Fruit fly (Drosophila melanogaster) whole organism, embryonic: ENCODE data around the gene Mal-B2.

Experiments
- Abd-B ChIP-seq: fragments of 200-800 bp; sonication (Bioruptor generic); optimal IDR thresholded peaks from 2 replicates; lab custom pipeline; 2018; ENCODE audit warnings: missing biosample characterization, mild to moderate bottlenecking, missing genetic modification characterization, moderate library complexity
- Bgb ChIP-seq: fragments of 200-800 bp; sonication (Bioruptor generic); IDR thresholded peaks from 2 replicates; pipeline ENCODE4 v1.3.6; 2022; ENCODE audit warnings: missing biosample characterization, missing genetic modification characterization; ENCODE audit not compliant: partially characterized antibody
- CG10147 ChIP-seq: fragments of 200-800 bp; sonication (Bioruptor generic); optimal IDR thresholded peaks from 2 replicates; lab custom pipeline; 2019; ENCODE audit warnings: missing biosample characterization, mild to moderate bottlenecking, missing genetic modification characterization, moderate library complexity
- CG10209 ChIP-seq: fragments of 200-800 bp; sonication (Bioruptor generic); optimal IDR thresholded peaks from 3 replicates; lab custom pipeline; 2017; ENCODE audit warnings: missing biosample characterization, mild to moderate bottlenecking, missing genetic modification characterization, missing genetic modification reagents
- CG11723 ChIP-seq: fragments of 200-800 bp; sonication (Bioruptor generic); optimal IDR thresholded peaks from 2 replicates; lab custom pipeline; 2017; ENCODE audit warnings: missing biosample characterization, mild to moderate bottlenecking, missing genetic modification characterization
- CG12155 ChIP-seq: fragments of 200-800 bp; sonication (Bioruptor generic); optimal IDR thresholded peaks from 3 replicates; lab custom pipeline; 2016; ENCODE audit warnings: missing biosample characterization, missing genetic modification characterization
- CG12769 ChIP-seq: fragments of 200-800 bp; sonication (Bioruptor generic); optimal IDR thresholded peaks from 2 replicates; lab custom pipeline; 2019; ENCODE audit warnings: missing biosample characterization, mild to moderate bottlenecking, missing genetic modification characterization, moderate library complexity
- CG13424 ChIP-seq: fragments of 200-800 bp; sonication (Bioruptor generic); optimal IDR thresholded peaks from 2 replicates; lab custom pipeline; 2019; ENCODE audit warnings: missing biosample characterization, mild to moderate bottlenecking, missing genetic modification characterization, moderate library complexity
- CG17186 ChIP-seq: fragments of 200-800 bp; sonication (Bioruptor generic); optimal IDR thresholded peaks from 3 replicates; lab custom pipeline; 2017; ENCODE audit warnings: missing biosample characterization, missing genetic modification reagents, missing genetic modification characterization
- CG17328 ChIP-seq: fragments of 200-800 bp; sonication (Bioruptor generic); IDR thresholded peaks from 2 replicates; pipeline ENCODE4 v1.3.6; 2022; ENCODE audit warnings: missing biosample characterization, missing genetic modification characterization
- CG18262 ChIP-seq: fragments of 200-800 bp; optimal IDR thresholded peaks from 3 replicates; lab custom pipeline; 2019; ENCODE audit warnings: missing biosample characterization, mild to moderate bottlenecking, missing genetic modification characterization, moderate library complexity
- CG2116 ChIP-seq: fragments of 200-800 bp; sonication (Bioruptor generic); optimal IDR thresholded peaks from 3 replicates; lab custom pipeline; 2018; ENCODE audit warnings: missing biosample characterization, mild to moderate bottlenecking, missing genetic modification characterization
- CG2712 ChIP-seq: fragments of 200-800 bp; optimal IDR thresholded peaks from 3 replicates; lab custom pipeline; 2019; ENCODE audit warnings: missing biosample characterization, mild to moderate bottlenecking, missing genetic modification characterization, moderate library complexity
- CG30020 ChIP-seq: fragments of 200-800 bp; optimal IDR thresholded peaks from 2 replicates; lab custom pipeline; 2019; ENCODE audit warnings: missing biosample characterization, mild to moderate bottlenecking, missing genetic modification characterization, moderate library complexity
- CG3163 ChIP-seq: fragments of 200-800 bp; sonication (Bioruptor generic); optimal IDR thresholded peaks from 3 replicates; lab custom pipeline; 2016; ENCODE audit warnings: missing biosample characterization, missing genetic modification characterization
- CG5180 ChIP-seq: fragments of 200-800 bp; sonication (Bioruptor generic); optimal IDR thresholded peaks from 3 replicates; lab custom pipeline; 2017; ENCODE audit warnings: missing biosample characterization, missing genetic modification characterization, mild to moderate bottlenecking, moderate library complexity, missing genetic modification reagents
- CG8944 ChIP-seq: fragments of 200-800 bp; sonication (Bioruptor generic); optimal IDR thresholded peaks from 3 replicates; lab custom pipeline; 2016; ENCODE audit warnings: missing biosample characterization, missing genetic modification characterization
- Dll ChIP-seq: fragments of 200-800 bp; sonication (Bioruptor generic); IDR thresholded peaks from 4 replicates; pipeline ENCODE4 v1.3.6; 2022; ENCODE audit warnings: missing biosample characterization, missing genetic modification characterization; ENCODE audit not compliant: partially characterized antibody
- Dref ChIP-seq: fragments of 200-800 bp; sonication (Bioruptor generic); IDR thresholded peaks from 2 replicates; pipeline ENCODE4 v1.3.6; 2022; ENCODE audit warnings: missing biosample characterization, missing genetic modification characterization
- Ets97D ChIP-seq: fragments of 200-800 bp; sonication (Bioruptor generic); optimal IDR thresholded peaks from 3 replicates; lab custom pipeline; 2016; ENCODE audit warnings: missing biosample characterization, missing genetic modification characterization
- Fer1 ChIP-seq: fragments of 200-800 bp; sonication (Bioruptor generic); optimal IDR thresholded peaks from 2 replicates; lab custom pipeline; 2017; ENCODE audit warnings: missing biosample characterization, mild to moderate bottlenecking, missing genetic modification characterization
- Kr ChIP-seq: fragments of 200-800 bp; sonication (Bioruptor generic); optimal IDR thresholded peaks from 2 replicates; lab custom pipeline; 2017; ENCODE audit warnings: missing biosample characterization, mild to moderate bottlenecking, missing genetic modification characterization
- Lim3 ChIP-seq: fragments of 200-800 bp; sonication (Bioruptor generic); IDR thresholded peaks from 2 replicates; pipeline ENCODE4 v1.3.6; 2022; ENCODE audit warnings: missing biosample characterization, missing genetic modification characterization
- Mad ChIP-seq: fragments of 200-800 bp; sonication (Bioruptor generic); optimal IDR thresholded peaks from 2 replicates; lab custom pipeline; 2016; ENCODE audit warnings: missing biosample characterization, missing genetic modification characterization
- Mrtf ChIP-seq: fragments of 200-800 bp; sonication (Bioruptor generic); IDR thresholded peaks from 3 replicates; pipeline ENCODE4 v1.3.6; 2022; ENCODE audit warnings: missing biosample characterization, missing genetic modification characterization
- Opbp ChIP-seq: fragments of 200-800 bp; sonication (Bioruptor generic); IDR thresholded peaks from 3 replicates; pipeline ENCODE4 v1.3.6; 2022; ENCODE audit warnings: missing biosample characterization, missing genetic modification characterization; ENCODE audit not compliant: partially characterized antibody
- Spps ChIP-seq: fragments of 200-800 bp; sonication (Bioruptor generic); optimal IDR thresholded peaks from 2 replicates; lab custom pipeline; 2018; ENCODE audit warnings: missing biosample characterization, mild to moderate bottlenecking, missing genetic modification characterization
- Xbp1 ChIP-seq: fragments of 200-800 bp; sonication (Bioruptor generic); optimal IDR thresholded peaks from 3 replicates; lab custom pipeline; 2016; ENCODE audit warnings: missing biosample characterization, mild to moderate bottlenecking, missing genetic modification characterization
- Xrp1 ChIP-seq: fragments of 200-800 bp; sonication (Bioruptor generic); IDR thresholded peaks from 2 replicates; pipeline ENCODE4 v1.3.6; 2022; ENCODE audit warnings: missing biosample characterization, missing genetic modification characterization
- crp ChIP-seq, 2 experiments: fragments of 200-800 bp; sonication (Bioruptor generic); optimal IDR thresholded peaks; 2 replicates in 1 of 2; 3 replicates in 1 of 2; lab custom pipeline; 2017; ENCODE audit warnings: missing biosample characterization in 2 of 2, missing genetic modification characterization in 2 of 2, mild to moderate bottlenecking in 1 of 2, moderate library complexity in 1 of 2
- dan ChIP-seq: fragments of 200-800 bp; sonication (Bioruptor generic); IDR thresholded peaks from 2 replicates; pipeline ENCODE4 v1.3.6; 2022; ENCODE audit warnings: missing biosample characterization, missing genetic modification characterization
- dimm ChIP-seq: fragments of 200-800 bp; sonication (Bioruptor generic); IDR thresholded peaks from 2 replicates; pipeline ENCODE4 v1.3.6; 2022; ENCODE audit warnings: missing biosample characterization, missing genetic modification characterization
- ftz-f1 ChIP-seq: fragments of 200-800 bp; sonication (Bioruptor generic); optimal IDR thresholded peaks from 2 replicates; lab custom pipeline; 2016; ENCODE audit warnings: missing biosample characterization, missing genetic modification characterization
- gcm ChIP-seq: fragments of 200-800 bp; sonication (Bioruptor generic); optimal IDR thresholded peaks from 2 replicates; lab custom pipeline; 2019; ENCODE audit warnings: missing biosample characterization, mild to moderate bottlenecking, missing genetic modification characterization, moderate library complexity
- gcm2 ChIP-seq: fragments of 200-800 bp; sonication (Bioruptor generic); optimal IDR thresholded peaks from 2 replicates; lab custom pipeline; 2016; ENCODE audit warnings: missing biosample characterization, missing genetic modification characterization
- grau ChIP-seq: fragments of 200-800 bp; optimal IDR thresholded peaks from 3 replicates; lab custom pipeline; 2019; ENCODE audit warnings: missing biosample characterization, mild to moderate bottlenecking, missing genetic modification characterization, moderate library complexity
- gt ChIP-seq: fragments of 200-800 bp; sonication (Bioruptor generic); IDR thresholded peaks from 2 replicates; pipeline ENCODE4 v1.3.6; 2022; ENCODE audit warnings: missing biosample characterization, missing genetic modification characterization
- knrl ChIP-seq: fragments of 200-800 bp; sonication (Bioruptor generic); IDR thresholded peaks from 3 replicates; pipeline ENCODE4 v1.3.6; 2022; ENCODE audit warnings: missing biosample characterization, missing genetic modification characterization; ENCODE audit not compliant: partially characterized antibody
- lbe ChIP-seq: fragments of 200-800 bp; sonication (Bioruptor generic); optimal IDR thresholded peaks from 2 replicates; lab custom pipeline; 2016; ENCODE audit warnings: missing biosample characterization, mild to moderate bottlenecking, missing genetic modification characterization
- nerfin-1 ChIP-seq: fragments of 200-800 bp; sonication (Bioruptor generic); optimal IDR thresholded peaks from 3 replicates; lab custom pipeline; 2019; ENCODE audit warnings: missing biosample characterization, mild to moderate bottlenecking, missing genetic modification characterization, moderate library complexity
- odd ChIP-seq: fragments of 200-800 bp; sonication (Bioruptor generic); optimal IDR thresholded peaks from 2 replicates; lab custom pipeline; 2017; ENCODE audit warnings: missing biosample characterization, mild to moderate bottlenecking, missing genetic modification characterization
- ro ChIP-seq: fragments of 200-800 bp; sonication (Bioruptor generic); IDR thresholded peaks from 2 replicates; pipeline ENCODE4 v1.3.6; 2022; ENCODE audit warnings: missing biosample characterization, missing genetic modification characterization
- row ChIP-seq: fragments of 200-800 bp; sonication (Bioruptor generic); IDR thresholded peaks from 3 replicates; pipeline ENCODE4 v1.3.6; 2022; ENCODE audit warnings: missing biosample characterization, missing genetic modification characterization
- sens-2 ChIP-seq: fragments of 200-800 bp; sonication (Bioruptor generic); IDR thresholded peaks from 2 replicates; pipeline ENCODE4 v1.3.6; 2022; ENCODE audit warnings: missing biosample characterization, missing genetic modification characterization
- sna ChIP-seq: fragments of 200-800 bp; sonication (Bioruptor generic); IDR thresholded peaks from 2 replicates; pipeline ENCODE4 v1.3.6; 2022; ENCODE audit warnings: missing biosample characterization, missing genetic modification characterization; ENCODE audit not compliant: partially characterized antibody
- sqz ChIP-seq: fragments of 200-800 bp; sonication (Bioruptor generic); optimal IDR thresholded peaks from 3 replicates; lab custom pipeline; 2018; ENCODE audit warnings: missing biosample characterization, mild to moderate bottlenecking, missing genetic modification characterization
- sr ChIP-seq: fragments of 200-800 bp; sonication (Bioruptor generic); IDR thresholded peaks from 3 replicates; pipeline ENCODE4 v1.3.6; 2022; ENCODE audit warnings: missing biosample characterization, missing genetic modification characterization
- sug ChIP-seq: fragments of 200-800 bp; optimal IDR thresholded peaks from 2 replicates; lab custom pipeline; 2019; ENCODE audit warnings: missing biosample characterization, mild to moderate bottlenecking, missing genetic modification characterization, moderate library complexity
- tna ChIP-seq: fragments of 200-800 bp; sonication (Bioruptor generic); IDR thresholded peaks from 2 replicates; pipeline ENCODE4 v1.3.6; 2022; ENCODE audit warnings: missing biosample characterization, missing genetic modification characterization; ENCODE audit not compliant: partially characterized antibody
- zfh1 ChIP-seq: fragments of 200-800 bp; sonication (Bioruptor generic); IDR thresholded peaks from 3 replicates; pipeline ENCODE4 v1.3.6; 2022; ENCODE audit warnings: missing biosample characterization, missing genetic modification characterization

Gene Mal-B2

DNA sequence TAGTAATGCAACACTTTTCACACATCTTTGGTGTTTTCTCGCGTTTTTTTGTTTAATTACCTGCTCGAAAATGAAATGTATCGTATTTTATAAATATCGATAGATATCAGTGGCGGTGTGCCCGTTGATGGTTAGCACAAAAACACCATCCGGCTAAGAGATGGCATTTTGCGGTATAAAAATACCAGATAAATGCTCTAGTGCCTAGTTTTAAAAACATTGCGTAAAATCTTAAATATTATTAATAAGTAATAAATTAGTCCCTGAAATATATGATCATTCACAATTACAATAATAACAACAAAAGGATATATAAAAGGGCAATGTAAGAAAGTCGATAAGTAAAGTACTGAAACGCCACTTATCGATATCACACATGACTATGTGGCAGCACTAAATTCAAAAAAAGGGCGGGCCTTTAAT lies 36.1 kb upstream of the Mal-B2 start, which contains the start of gene CycY (continued):
- TF ChIP-seq Fer1 (GFP tag; lab: Kevin White, UChicago) = no peak
- peak; percentile 17 for TF ChIP-seq CG12155 (GFP tag; lab: Kevin White, UChicago)
- TF ChIP-seq Ets97D = peak; percentile 22
- peak; percentile 2 for TF ChIP-seq CG10147
- no peak for TF ChIP-seq CG5180 (GFP tag; lab: Kevin White, UChicago)
- TF ChIP-seq lbe (GFP tag; lab: Kevin White, UChicago) = no peak
- TF ChIP-seq CG12769 (tag; lab: Kevin White, UChicago) = no peak
- no peak for TF ChIP-seq gcm (GFP tag; lab: Kevin White, UChicago)
- peak; percentile 40 for TF ChIP-seq CG30020 (tag; lab: Kevin White, UChicago)
- TF ChIP-seq Xrp1 (GFP tag; lab: Robert Waterston, UW) = 0 out of 2 replicates have a peak, but pooled peaks have one; percentile 5
- TF ChIP-seq CG10209 (GFP tag; lab: Kevin White, UChicago) = no peak
- TF ChIP-seq CG2712 = peak; percentile 67
- TF ChIP-seq sna (GFP tag; lab: Robert Waterston, UW) = no peak; the same call in none of the 2 replicates
- peak; percentile 68 for TF ChIP-seq Bgb
- TF ChIP-seq dimm (GFP tag; lab: Robert Waterston, UW) = no peak
- TF ChIP-seq CG17328 (GFP tag; lab: Robert Waterston, UW) = no peak
- no peak; the same call in 2 of the 3 replicates for TF ChIP-seq zfh1 (GFP tag; lab: Robert Waterston, UW)
- TF ChIP-seq Opbp (GFP tag; lab: Robert Waterston, UW) = peak; percentile 65; the same call in 2 of the 3 replicates
- no peak for TF ChIP-seq CG11723 (GFP tag; lab: Kevin White, UChicago)
- no peak for TF ChIP-seq gcm2 (GFP tag; lab: Kevin White, UChicago)
- TF ChIP-seq CG8944 (GFP tag; lab: Kevin White, UChicago) = no peak
- peak; percentile 14 for TF ChIP-seq CG13424
- TF ChIP-seq crp (GFP tag; optimal IDR thresholded peaks at IDR 0.05; lab: Kevin White, UChicago) = no peak
- TF ChIP-seq tna (GFP tag; lab: Robert Waterston, UW) = no peak
- no peak for TF ChIP-seq ro (GFP tag; lab: Robert Waterston, UW)
- TF ChIP-seq Mad (GFP tag; lab: Kevin White, UChicago) = no peak
- peak; percentile 83 for TF ChIP-seq CG2116 (GFP tag; lab: Kevin White, UChicago)
- TF ChIP-seq dan (GFP tag; lab: Robert Waterston, UW) = no peak
- peak; percentile 27 for TF ChIP-seq nerfin-1 (tag; lab: Kevin White, UChicago)
- peak; percentile 39 for TF ChIP-seq Abd-B (GFP tag; lab: Kevin White, UChicago)
- peak; percentile 27 for TF ChIP-seq CG17186 (GFP tag; lab: Kevin White, UChicago)
- no peak for TF ChIP-seq CG3163
- TF ChIP-seq Spps (tag; lab: Kevin White, UChicago) = peak; percentile 15
- no peak for TF ChIP-seq Lim3 (GFP tag; lab: Robert Waterston, UW)
- peak; percentile 65 for TF ChIP-seq knrl (GFP tag; lab: Robert Waterston, UW)
- TF ChIP-seq ftz-f1 (GFP tag; lab: Kevin White, UChicago) = no peak
- peak; percentile 84 for TF ChIP-seq Dll (GFP tag; lab: Robert Waterston, UW)
- no peak for TF ChIP-seq sens-2 (GFP tag; lab: Robert Waterston, UW)
- peak; percentile 24; the same call in 1 of the 3 replicates for TF ChIP-seq row (GFP tag; lab: Robert Waterston, UW)
- no peak for TF ChIP-seq sr (GFP tag; lab: Robert Waterston, UW)
- TF ChIP-seq CG18262 (tag; lab: Kevin White, UChicago) = peak; percentile 36
- peak; percentile 64 for TF ChIP-seq Dref
- no peak for TF ChIP-seq Kr (GFP tag; lab: Kevin White, UChicago)
- no peak for TF ChIP-seq odd (GFP tag; lab: Kevin White, UChicago)
- no peak for TF ChIP-seq gt (GFP tag; lab: Robert Waterston, UW)
- TF ChIP-seq grau (tag; lab: Kevin White, UChicago) = peak; percentile 24
- TF ChIP-seq sug = no peak
- TF ChIP-seq Mrtf = no peak
- TF ChIP-seq sqz (GFP tag; lab: Kevin White, UChicago) = no peak
- TF ChIP-seq Xbp1 (GFP tag; lab: Kevin White, UChicago) = peak; percentile 34
